Worm (Caenorhabditis elegans) whole organism, L4 larva: ENCODE results near the gene W03G11.4.

Experiments
- F10B5.3 ChIP-seq: sonication (generic microtip); optimal IDR thresholded peaks from 2 replicates; lab custom pipeline; 2016; ENCODE audit warnings: mild to moderate bottlenecking, missing genetic modification characterization, missing compliant biosample characterization
- F37D6.2 ChIP-seq: sonication (generic microtip); optimal IDR thresholded peaks from 2 replicates; lab custom pipeline; 2016; ENCODE audit warnings: mild to moderate bottlenecking, missing genetic modification characterization, missing compliant biosample characterization
- Y75B8A.6 ChIP-seq: fragments of 200-800 bp; sonication (Bioruptor generic); IDR thresholded peaks from 2 replicates; pipeline ENCODE4 v1.3.6; 2022; ENCODE audit warnings: missing genetic modification reagents, missing genetic modification characterization, missing compliant biosample characterization
- ZK546.5 ChIP-seq, 2 experiments: sonication (generic microtip); optimal IDR thresholded peaks; 2 replicates each; lab custom pipeline; 2017; ENCODE audit warnings: missing biosample characterization in 2 of 2, missing genetic modification characterization in 2 of 2
- aha-1 ChIP-seq: fragments of 150-350 bp; peaks from one replicate; lab custom pipeline; 2014; ENCODE audit warnings: missing biosample characterization, missing genetic modification characterization
- aly-2 ChIP-seq: sonication (generic microtip); optimal IDR thresholded peaks from 2 replicates; lab custom pipeline; 2018; ENCODE audit warnings: missing biosample characterization, missing genetic modification characterization
- ama-1 ChIP-seq: fragments of 150-350 bp; optimal IDR thresholded peaks from 2 replicates; lab custom pipeline; 2014; ENCODE audit warnings: inconsistent platforms, mixed read lengths
- ceh-28 ChIP-seq: fragments of 150-350 bp; optimal IDR thresholded peaks from 2 replicates; lab custom pipeline; 2014; ENCODE audit warnings: missing biosample characterization, missing genetic modification reagents, missing genetic modification characterization
- ces-1 ChIP-seq: fragments of 150-350 bp; sonication (generic microtip); optimal IDR thresholded peaks from 4 replicates; lab custom pipeline; 2014; ENCODE audit warnings: missing biosample characterization, missing genetic modification reagents, missing genetic modification characterization
- cey-2 ChIP-seq: sonication (generic microtip); optimal IDR thresholded peaks from 3 replicates; lab custom pipeline; 2017; ENCODE audit warnings: missing genetic modification characterization, mild to moderate bottlenecking, missing compliant biosample characterization, antibody characterized with exemption, borderline replicate concordance; ENCODE audit not compliant: insufficient read depth
- ctbp-1 ChIP-seq: fragments of 200-800 bp; sonication (Bioruptor generic); IDR thresholded peaks from 2 replicates; pipeline ENCODE4 v1.3.6; 2022; ENCODE audit warnings: missing genetic modification reagents, missing genetic modification characterization, missing compliant biosample characterization
- daf-8 ChIP-seq: fragments of 200-800 bp; sonication (Bioruptor generic); IDR thresholded peaks from 2 replicates; pipeline ENCODE4 v1.3.6; 2022; ENCODE audit warnings: missing genetic modification characterization, missing compliant biosample characterization
- dmd-9 ChIP-seq: fragments of 200-800 bp; sonication (Bioruptor generic); IDR thresholded peaks from 2 replicates; pipeline ENCODE4 v1.3.6; 2022; ENCODE audit warnings: missing genetic modification reagents, missing genetic modification characterization, missing compliant biosample characterization
- egl-27 ChIP-seq: sonication (generic microtip); optimal IDR thresholded peaks from 3 replicates; lab custom pipeline; 2017; ENCODE audit warnings: missing biosample characterization, missing genetic modification reagents, missing genetic modification characterization
- fos-1 ChIP-seq: fragments of 150-350 bp; optimal IDR thresholded peaks from 2 replicates; lab custom pipeline; 2014; ENCODE audit warnings: missing biosample characterization, missing genetic modification characterization
- gei-8 ChIP-seq: fragments of 200-800 bp; sonication (Bioruptor generic); optimal IDR thresholded peaks from 2 replicates; lab custom pipeline; 2018; ENCODE audit warnings: mild to moderate bottlenecking, missing genetic modification characterization, missing compliant biosample characterization
- hmg-1.1 ChIP-seq: fragments of 200-800 bp; sonication (Bioruptor generic); IDR thresholded peaks from 2 replicates; pipeline ENCODE4 v1.3.6; 2022; ENCODE audit warnings: missing genetic modification reagents, missing genetic modification characterization, missing compliant biosample characterization
- jun-1 ChIP-seq: fragments of 150-350 bp; optimal IDR thresholded peaks from 2 replicates; lab custom pipeline; 2014; ENCODE audit warnings: missing biosample characterization, missing genetic modification reagents, missing genetic modification characterization
- lin-13 ChIP-seq: fragments of 150-350 bp; optimal IDR thresholded peaks from 2 replicates; lab custom pipeline; 2014; ENCODE audit warnings: missing biosample characterization, missing genetic modification reagents, missing genetic modification characterization
- lin-15B ChIP-seq: fragments of 150-350 bp; sonication (generic microtip); optimal IDR thresholded peaks from 3 replicates; lab custom pipeline; 2014; ENCODE audit warnings: missing biosample characterization, missing genetic modification characterization
- lin-38 ChIP-seq: fragments of 200-800 bp; sonication (Bioruptor generic); IDR thresholded peaks from 2 replicates; pipeline ENCODE4 v1.3.6; 2022; ENCODE audit warnings: missing genetic modification reagents, missing genetic modification characterization, missing compliant biosample characterization
- lir-3 ChIP-seq: sonication (generic microtip); optimal IDR thresholded peaks from 2 replicates; lab custom pipeline; 2016; ENCODE audit warnings: mild to moderate bottlenecking, missing genetic modification characterization, missing compliant biosample characterization
- mdt-29 ChIP-seq: fragments of 200-800 bp; sonication (Bioruptor generic); IDR thresholded peaks from 2 replicates; pipeline ENCODE4 v1.3.6; 2022; ENCODE audit warnings: missing genetic modification reagents, missing genetic modification characterization, missing compliant biosample characterization
- mes-2 ChIP-seq: sonication (generic microtip); optimal IDR thresholded peaks from 2 replicates; lab custom pipeline; 2016; ENCODE audit warnings: missing genotype, mild to moderate bottlenecking, missing genetic modification characterization, missing compliant biosample characterization; ENCODE audit not compliant: poor library complexity, severe bottlenecking
- nhr-102 ChIP-seq: sonication (generic microtip); optimal IDR thresholded peaks from 2 replicates; lab custom pipeline; 2016; ENCODE audit warnings: mild to moderate bottlenecking, missing genetic modification characterization, moderate library complexity, missing compliant biosample characterization
- nhr-11 ChIP-seq: fragments of 150-350 bp; optimal IDR thresholded peaks from 2 replicates; lab custom pipeline; 2014; ENCODE audit warnings: missing biosample characterization, missing genetic modification characterization
- nhr-28 ChIP-seq: fragments of 150-350 bp; optimal IDR thresholded peaks from 2 replicates; lab custom pipeline; 2014; ENCODE audit warnings: missing biosample characterization, missing genetic modification characterization
- nhr-41 ChIP-seq: fragments of 200-800 bp; sonication (Bioruptor generic); IDR thresholded peaks from 2 replicates; pipeline ENCODE4 v1.3.6; 2022; ENCODE audit warnings: missing genetic modification reagents, missing genetic modification characterization, missing compliant biosample characterization
- nhr-48 ChIP-seq: sonication (generic microtip); optimal IDR thresholded peaks from 2 replicates; lab custom pipeline; 2016; ENCODE audit warnings: mild to moderate bottlenecking, missing genetic modification characterization, missing compliant biosample characterization
- nhr-76 ChIP-seq: fragments of 150-350 bp; optimal IDR thresholded peaks from 2 replicates; lab custom pipeline; 2014; ENCODE audit warnings: missing biosample characterization, missing genetic modification characterization
- nhr-77 ChIP-seq: fragments of 150-350 bp; optimal IDR thresholded peaks from 2 replicates; lab custom pipeline; 2014; ENCODE audit warnings: missing biosample characterization, missing genetic modification characterization
- pha-4 ChIP-seq, 2 experiments: fragments of 150-350 bp in 1 of 2; fragments of 200-800 bp in 1 of 2; sonication (Bioruptor generic) in 1 of 2; IDR thresholded peaks in 1 of 2; optimal IDR thresholded peaks in 1 of 2; 2 replicates each; pipeline versions ENCODE4 v1.3.6 to Lab custom; 2014 to 2022; ENCODE audit warnings: missing genetic modification characterization in 2 of 2, missing genetic modification reagents in 2 of 2, missing biosample characterization in 1 of 2, missing compliant biosample characterization in 1 of 2
- rbr-2 ChIP-seq: sonication (generic microtip); optimal IDR thresholded peaks from 2 replicates; lab custom pipeline; 2016; ENCODE audit warnings: missing genotype, missing genetic modification characterization, missing compliant biosample characterization
- saeg-2 ChIP-seq: fragments of 200-800 bp; sonication (Bioruptor generic); IDR thresholded peaks from 2 replicates; pipeline ENCODE4 v1.3.6; 2022; ENCODE audit warnings: missing genetic modification reagents, missing genetic modification characterization, missing compliant biosample characterization
- skn-1 ChIP-seq: fragments of 150-350 bp; optimal IDR thresholded peaks from 2 replicates; lab custom pipeline; 2014; ENCODE audit warnings: missing biosample characterization, missing genetic modification characterization
- spr-1 ChIP-seq: sonication (generic microtip); optimal IDR thresholded peaks from 2 replicates; lab custom pipeline; 2016; ENCODE audit warnings: mild to moderate bottlenecking, missing genetic modification characterization, missing compliant biosample characterization
- spr-3 ChIP-seq: fragments of 200-800 bp; sonication (Bioruptor generic); optimal IDR thresholded peaks from 2 replicates; lab custom pipeline; 2018; ENCODE audit warnings: mild to moderate bottlenecking, missing genetic modification characterization, missing compliant biosample characterization
- unc-130 ChIP-seq: sonication (generic microtip); optimal IDR thresholded peaks from 2 replicates; lab custom pipeline; 2016; ENCODE audit warnings: missing genetic modification reagents, missing genetic modification characterization, missing compliant biosample characterization
- vab-7 ChIP-seq: fragments of 200-800 bp; sonication (Bioruptor generic); IDR thresholded peaks from 2 replicates; pipeline ENCODE4 v1.3.6; 2022; ENCODE audit warnings: missing genetic modification reagents, missing genetic modification characterization, missing compliant biosample characterization
- ztf-11 ChIP-seq: fragments of 150-350 bp; optimal IDR thresholded peaks from 2 replicates; lab custom pipeline; 2014; ENCODE audit warnings: missing biosample characterization, missing genetic modification characterization
- ztf-7 ChIP-seq: fragments of 150-350 bp; optimal IDR thresholded peaks from 2 replicates; lab custom pipeline; 2014; ENCODE audit warnings: missing biosample characterization, missing genetic modification characterization

Gene W03G11.4

ce11 chrX:12064908-12065307 lies 28.0 kb downstream of the W03G11.4 start, which contains the start of gene lgc-23 (continued):
- TF ChIP-seq ces-1 (GFP tag; lab: Kevin White, UChicago), result no peak
- TF ChIP-seq lin-15B, result no peak
- no peak for TF ChIP-seq ztf-7 (tag; lab: Kevin White, UChicago)
- no peak for TF ChIP-seq aha-1

ce11 chrX:12056973-12057372 lies 36.0 kb downstream of the W03G11.4 start, which contains the start of gene B0198.3:
B0198.3 (minus strand) TSS chrX:12057073.
- TF ChIP-seq aha-1 (peak; percentile 16), fos-1 (no peak), lir-3 (tag; lab: Kevin White, UChicago) (no peak), nhr-77 (tag; lab: Kevin White, UChicago) (no peak), skn-1 (tag; lab: Kevin White, UChicago) (no peak)

- no peak for TF ChIP-seq F10B5.3 (tag; lab: Kevin White, UChicago)
- TF ChIP-seq nhr-11 (tag; lab: Kevin White, UChicago), result no peak
- no peak for TF ChIP-seq ctbp-1
- no peak for TF ChIP-seq spr-3 (GFP tag; lab: Kevin White, UChicago)
- peak; percentile 18 for TF ChIP-seq nhr-28 (tag; lab: Kevin White, UChicago)
- TF ChIP-seq, all 104 proteins: peak for 1
Observed at ce11 chrX:12038728-12039127, 54.2 kb downstream of the W03G11.4 start.

- TF ChIP-seq spr-1 (tag; lab: Kevin White, UChicago) (no peak), Y75B8A.6 (GFP tag; lab: Robert Waterston, UW) (no peak), cey-2 (tag; lab: Kevin White, UChicago) (no peak), ZK546.5 (tag; optimal IDR thresholded peaks at IDR 0.05; lab: Kevin White, UChicago) (no peak), aly-2 (tag; lab: Kevin White, UChicago) (no peak), dmd-9 (GFP tag; lab: Robert Waterston, UW) (no peak), unc-130 (GFP tag; lab: Kevin White, UChicago) (no peak), ama-1 (no peak), mdt-29 (GFP tag; lab: Robert Waterston, UW) (no peak), rbr-2 (no peak), ceh-28 (tag; lab: Kevin White, UChicago) (no peak), gei-8 (GFP tag; lab: Kevin White, UChicago) (no peak), egl-27 (tag; lab: Kevin White, UChicago) (no peak), mes-2 (tag; lab: Kevin White, UChicago) (no peak), nhr-41 (GFP tag; lab: Robert Waterston, UW) (no peak), lin-38 (no peak), nhr-102 (no peak)
Observed at ce11 chrX:12037978-12038377, 55.0 kb downstream of the W03G11.4 start.

- TF ChIP-seq jun-1 (tag; lab: Kevin White, UChicago) (no peak), ztf-11 (tag; lab: Kevin White, UChicago) (no peak), skn-1 (tag; lab: Kevin White, UChicago) (no peak), saeg-2 (no peak), F37D6.2 (tag; lab: Kevin White, UChicago) (no peak), lin-13 (GFP tag; lab: Kevin White, UChicago) (no peak), vab-7 (GFP tag; lab: Robert Waterston, UW) (no peak), daf-8 (GFP tag; lab: Robert Waterston, UW) (no peak), F10B5.3 (tag; lab: Kevin White, UChicago) (no peak), pha-4 (GFP tag; IDR thresholded peaks at IDR 0.05; lab: Robert Waterston, UW) (no peak), pha-4 (tag; optimal IDR thresholded peaks at IDR 0.05; lab: Kevin White, UChicago) (no peak), hmg-1.1 (GFP tag; lab: Robert Waterston, UW) (no peak), nhr-48 (tag; lab: Kevin White, UChicago) (no peak), nhr-76 (tag; lab: Kevin White, UChicago) (no peak)
Observed at ce11 chrX:12036114-12036513, 56.8 kb downstream of the W03G11.4 start.
